Worm (Caenorhabditis elegans) whole organism, L1 larva: ENCODE data around the gene clec-40.

Source experiments
- C04F5.9 ChIP-seq: sonication (generic microtip); optimal IDR thresholded peaks from 2 replicates; lab custom pipeline; 2016; ENCODE audit warnings: missing genetic modification characterization, missing compliant biosample characterization
- C16A3.4 ChIP-seq: fragments of 150-350 bp; optimal IDR thresholded peaks from 2 replicates; lab custom pipeline; 2014; ENCODE audit warnings: missing biosample characterization, missing genetic modification characterization
- ama-1 ChIP-seq: fragments of 150-350 bp; optimal IDR thresholded peaks from 2 replicates; lab custom pipeline; 2014
- blmp-1 ChIP-seq: fragments of 150-350 bp; optimal IDR thresholded peaks from 2 replicates; lab custom pipeline; 2014; ENCODE audit warnings: missing biosample characterization, missing genetic modification characterization
- ces-1 ChIP-seq: fragments of 150-350 bp; optimal IDR thresholded peaks from 2 replicates; lab custom pipeline; 2014; ENCODE audit warnings: missing biosample characterization, missing genetic modification reagents, missing genetic modification characterization
- dpl-1 ChIP-seq, 3 experiments: fragments of 150-350 bp in 2 of 3; sonication (generic microtip) in 1 of 3; optimal IDR thresholded peaks; 2 replicates each; lab custom pipeline; 2014 to 2017; ENCODE audit warnings: missing biosample characterization in 3 of 3, missing genetic modification characterization in 3 of 3, missing genetic modification reagents in 3 of 3
- efl-1 ChIP-seq, 4 experiments: fragments of 150-350 bp; optimal IDR thresholded peaks in 3 of 4; peaks in 1 of 4; 1 replicate in 1 of 4; 2 replicates in 3 of 4; lab custom pipeline; 2014; ENCODE audit warnings: missing biosample characterization in 2 of 4, missing genetic modification characterization in 2 of 4, missing genetic modification reagents in 2 of 4
- efl-3 ChIP-seq: fragments of 200-800 bp; sonication (Bioruptor generic); optimal IDR thresholded peaks from 2 replicates; lab custom pipeline; 2018; ENCODE audit warnings: mild to moderate bottlenecking, missing genetic modification characterization, missing compliant biosample characterization
- egl-27 ChIP-seq, 2 experiments: fragments of 150-350 bp in 1 of 2; sonication (generic microtip); optimal IDR thresholded peaks; 3 replicates each; lab custom pipeline; 2017 to 2018; ENCODE audit warnings: missing biosample characterization in 2 of 2, missing genetic modification characterization in 2 of 2, missing genetic modification reagents in 2 of 2
- elt-2 ChIP-seq: sonication (generic microtip); optimal IDR thresholded peaks from 2 replicates; lab custom pipeline; 2016; ENCODE audit warnings: missing genetic modification characterization, mild to moderate bottlenecking, inconsistent platforms, missing compliant biosample characterization, missing genetic modification reagents
- elt-3 ChIP-seq, 6 experiments: fragments of 150-350 bp in 1 of 6; sonication (generic microtip); optimal IDR thresholded peaks; 2 replicates each; lab custom pipeline; 2017 to 2018; ENCODE audit warnings: missing biosample characterization in 6 of 6, missing genetic modification characterization in 6 of 6, inconsistent platforms in 1 of 6
- ets-5 ChIP-seq: fragments of 200-800 bp; sonication (Bioruptor generic); IDR thresholded peaks from 2 replicates; pipeline ENCODE4 v1.3.6; 2022; ENCODE audit warnings: missing genetic modification characterization, missing compliant biosample characterization
- hlh-17 ChIP-seq: fragments of 200-800 bp; sonication (Bioruptor generic); optimal IDR thresholded peaks from 2 replicates; lab custom pipeline; 2018; ENCODE audit warnings: missing genetic modification characterization, mild to moderate bottlenecking, missing compliant biosample characterization, moderate library complexity, borderline replicate concordance
- hpl-2 ChIP-seq: fragments of 150-350 bp; optimal IDR thresholded peaks from 2 replicates; lab custom pipeline; 2014; ENCODE audit warnings: missing biosample characterization, missing genetic modification reagents, missing genetic modification characterization
- irx-1 ChIP-seq: sonication (generic microtip); optimal IDR thresholded peaks from 2 replicates; lab custom pipeline; 2016; ENCODE audit warnings: missing genetic modification characterization, missing compliant biosample characterization
- lin-15B ChIP-seq: fragments of 150-350 bp; sonication (generic microtip); optimal IDR thresholded peaks from 3 replicates; lab custom pipeline; 2014; ENCODE audit warnings: missing biosample characterization, missing genetic modification characterization
- lin-35 ChIP-seq, 2 experiments: fragments of 150-350 bp; optimal IDR thresholded peaks; 2 replicates each; lab custom pipeline; 2014; ENCODE audit warnings: missing biosample characterization in 2 of 2, missing genetic modification characterization in 2 of 2, missing genetic modification reagents in 2 of 2
- lsy-2 ChIP-seq, 2 experiments: fragments of 150-350 bp; optimal IDR thresholded peaks; 2 replicates each; lab custom pipeline; 2014; ENCODE audit warnings: missing biosample characterization in 2 of 2, missing genetic modification characterization in 2 of 2
- mdl-1 ChIP-seq, 2 experiments: fragments of 150-350 bp; optimal IDR thresholded peaks; 2 replicates each; lab custom pipeline; 2014 to 2017; ENCODE audit warnings: missing biosample characterization in 2 of 2, missing genetic modification characterization in 2 of 2, inconsistent platforms in 1 of 2
- mep-1 ChIP-seq: fragments of 150-350 bp; optimal IDR thresholded peaks from 2 replicates; lab custom pipeline; 2014; ENCODE audit warnings: missing biosample characterization, missing genetic modification characterization
- nhr-11 ChIP-seq: fragments of 150-350 bp; optimal IDR thresholded peaks from 2 replicates; lab custom pipeline; 2014; ENCODE audit warnings: missing biosample characterization, missing genetic modification characterization
- nhr-19 ChIP-seq: fragments of 200-800 bp; sonication (Bioruptor generic); conservative IDR thresholded peaks from 2 replicates; pipeline ENCODE4 v1.3.6; 2022; ENCODE audit warnings: missing genetic modification characterization, missing compliant biosample characterization
- nhr-20 ChIP-seq: sonication (generic microtip); optimal IDR thresholded peaks from 2 replicates; lab custom pipeline; 2016; ENCODE audit warnings: mild to moderate bottlenecking, missing genetic modification characterization, missing compliant biosample characterization
- nhr-237 ChIP-seq: fragments of 150-350 bp; optimal IDR thresholded peaks from 2 replicates; lab custom pipeline; 2014; ENCODE audit warnings: missing biosample characterization, missing genetic modification characterization
- nhr-47 ChIP-seq: sonication (generic microtip); optimal IDR thresholded peaks from 2 replicates; lab custom pipeline; 2016; ENCODE audit warnings: mild to moderate bottlenecking, missing genetic modification characterization, moderate library complexity, missing compliant biosample characterization
- nhr-71 ChIP-seq: sonication (generic microtip); optimal IDR thresholded peaks from 2 replicates; lab custom pipeline; 2016; ENCODE audit warnings: mild to moderate bottlenecking, missing genetic modification characterization, moderate library complexity, missing compliant biosample characterization
- nhr-77 ChIP-seq: fragments of 150-350 bp; optimal IDR thresholded peaks from 2 replicates; lab custom pipeline; 2014; ENCODE audit warnings: missing biosample characterization, missing genetic modification characterization
- nhr-85 ChIP-seq: sonication (generic microtip); peaks from one replicate; lab custom pipeline; 2016; ENCODE audit warnings: missing genetic modification characterization, inconsistent platforms, missing compliant biosample characterization
- pax-3 ChIP-seq: fragments of 200-800 bp; sonication (Bioruptor generic); optimal IDR thresholded peaks from 2 replicates; lab custom pipeline; 2018; ENCODE audit warnings: mild to moderate bottlenecking, missing genetic modification characterization, moderate library complexity, missing compliant biosample characterization
- rnt-1 ChIP-seq: sonication (generic microtip); optimal IDR thresholded peaks from 2 replicates; lab custom pipeline; 2016; ENCODE audit warnings: mild to moderate bottlenecking, missing genetic modification characterization, moderate library complexity, missing compliant biosample characterization
- skn-1 ChIP-seq: fragments of 150-350 bp; optimal IDR thresholded peaks from 2 replicates; lab custom pipeline; 2014; ENCODE audit warnings: missing biosample characterization, missing genetic modification characterization
- snpc-4 ChIP-seq: fragments of 150-350 bp; optimal IDR thresholded peaks from 2 replicates; lab custom pipeline; 2014; ENCODE audit warnings: missing biosample characterization, missing genetic modification characterization
- snu-23 ChIP-seq: sonication (generic microtip); optimal IDR thresholded peaks from 2 replicates; lab custom pipeline; 2016; ENCODE audit warnings: missing genetic modification characterization, missing compliant biosample characterization
- sox-4 ChIP-seq: sonication (generic microtip); optimal IDR thresholded peaks from 2 replicates; lab custom pipeline; 2016; ENCODE audit warnings: missing genetic modification characterization, missing compliant biosample characterization
- tbx-2 ChIP-seq: sonication (generic microtip); optimal IDR thresholded peaks from 2 replicates; lab custom pipeline; 2016; ENCODE audit warnings: missing genetic modification characterization, missing compliant biosample characterization
- tlp-1 ChIP-seq: fragments of 150-350 bp; optimal IDR thresholded peaks from 2 replicates; lab custom pipeline; 2014; ENCODE audit warnings: missing biosample characterization, missing genetic modification characterization
- unc-98 ChIP-seq: fragments of 200-800 bp; sonication (Bioruptor generic); IDR thresholded peaks from 2 replicates; pipeline ENCODE4 v1.3.6; 2022; ENCODE audit warnings: missing genetic modification characterization, missing compliant biosample characterization
- vab-15 ChIP-seq: sonication (generic microtip); optimal IDR thresholded peaks from 2 replicates; lab custom pipeline; 2017; ENCODE audit warnings: missing genotype, mild to moderate bottlenecking, missing genetic modification characterization, missing compliant biosample characterization
- xbp-1 ChIP-seq: sonication (generic microtip); optimal IDR thresholded peaks from 2 replicates; lab custom pipeline; 2016; ENCODE audit warnings: missing genetic modification characterization, missing compliant biosample characterization
- zag-1 ChIP-seq: fragments of 150-350 bp; optimal IDR thresholded peaks from 2 replicates; lab custom pipeline; 2014; ENCODE audit warnings: missing biosample characterization, missing genetic modification characterization
- ztf-4 ChIP-seq: fragments of 150-350 bp; optimal IDR thresholded peaks from 2 replicates; lab custom pipeline; 2014; ENCODE audit warnings: missing biosample characterization, missing genetic modification characterization

The clec-40 gene

ce11 chrV:16816707-16817106 lies 24.2 kb downstream of the clec-40 start (continued):
- TF ChIP-seq dpl-1 (GFP tag; optimal IDR thresholded peaks at IDR 0.05; lab: Kevin White, UChicago) (peak in 1 of 3 experiments; percentile 18), nhr-19 (no peak; the same call in 1 of the 2 replicates), hlh-17 (no peak), elt-3 (tag; optimal IDR thresholded peaks at IDR 0.05; lab: Kevin White, UChicago) (peak in 2 of 6 experiments; percentile 40 to 72), elt-2 (tag; lab: Kevin White, UChicago) (peak; percentile 94), C16A3.4 (tag; lab: Kevin White, UChicago) (no peak), lsy-2 (tag; optimal IDR thresholded peaks at IDR 0.05; lab: Kevin White, UChicago) (no peak), nhr-47 (no peak), ama-1 (no peak), hpl-2 (GFP tag; lab: Kevin White, UChicago) (no peak), ets-5 (GFP tag; lab: Robert Waterston, UW) (no peak), xbp-1 (tag; lab: Kevin White, UChicago) (no peak), sox-4 (tag; lab: Kevin White, UChicago) (no peak), nhr-237 (tag; lab: Kevin White, UChicago) (no peak), snpc-4 (tag; lab: Kevin White, UChicago) (no peak), skn-1 (tag; lab: Kevin White, UChicago) (no peak), tlp-1 (tag; lab: Kevin White, UChicago) (peak; percentile 84), pax-3 (tag; lab: Kevin White, UChicago) (no peak)

- no peak for TF ChIP-seq efl-1 (optimal IDR thresholded peaks at IDR 0.05; lab: Kevin White, UChicago)
- peak in 1 of 2 experiments; percentile 73 for TF ChIP-seq efl-1 (GFP tag; optimal IDR thresholded peaks at IDR 0.05 in 1 of 2; lab: Kevin White, UChicago)
- no peak for TF ChIP-seq unc-98 (GFP tag; lab: Robert Waterston, UW)
Observed at ce11 chrV:16815261-16815660, 25.6 kb downstream of the clec-40 start, which contains the start of gene T20B3.1. Gene T20B3.1, plus strand, starts transcription at chrV:16815561.

- TF ChIP-seq nhr-85 (tag; lab: Kevin White, UChicago) (peak; percentile 86), ztf-4 (tag; lab: Kevin White, UChicago) (peak; percentile 19), ama-1 (peak; percentile 3), nhr-11 (tag; lab: Kevin White, UChicago) (no peak), elt-2 (tag; lab: Kevin White, UChicago) (peak; percentile 28), irx-1 (tag; lab: Kevin White, UChicago) (no peak), nhr-47 (no peak), lin-35 (GFP tag; optimal IDR thresholded peaks at IDR 0.05; lab: Kevin White, UChicago) (peak in 1 of 2 experiments; percentile 43), nhr-20 (tag; lab: Kevin White, UChicago) (peak; percentile 45), C04F5.9 (tag; lab: Kevin White, UChicago) (no peak), unc-98 (GFP tag; lab: Robert Waterston, UW) (no peak), ces-1 (no peak), mep-1 (peak; percentile 3), tbx-2 (no peak), elt-3 (tag; optimal IDR thresholded peaks at IDR 0.05; lab: Kevin White, UChicago) (peak in 3 of 6 experiments; percentile 29 to 66 (median 37)), hpl-2 (GFP tag; lab: Kevin White, UChicago) (no peak), nhr-71 (peak; percentile 33), nhr-77 (tag; lab: Kevin White, UChicago) (no peak), dpl-1 (GFP tag; optimal IDR thresholded peaks at IDR 0.05; lab: Kevin White, UChicago) (no peak), xbp-1 (tag; lab: Kevin White, UChicago) (no peak), blmp-1 (tag; lab: Kevin White, UChicago) (peak; percentile 25), sox-4 (tag; lab: Kevin White, UChicago) (no peak), snpc-4 (tag; lab: Kevin White, UChicago) (no peak), zag-1 (tag; lab: Kevin White, UChicago) (no peak), vab-15 (tag; lab: Kevin White, UChicago) (no peak), hlh-17 (no peak), efl-3 (GFP tag; lab: Kevin White, UChicago) (no peak), egl-27 (tag; optimal IDR thresholded peaks at IDR 0.05; lab: Kevin White, UChicago) (no peak), mdl-1 (tag; optimal IDR thresholded peaks at IDR 0.05; lab: Kevin White, UChicago) (no peak), lin-15B (tag; lab: Kevin White, UChicago) (no peak), snu-23 (peak; percentile 46), nhr-19 (peak; percentile 8; the same call in 1 of the 2 replicates), rnt-1 (tag; lab: Kevin White, UChicago) (no peak)
- TF ChIP-seq, all 84 proteins: peak for 12
Observed at ce11 chrV:16814541-16815207, 26.2 kb downstream of the clec-40 start.
